Worm (Caenorhabditis elegans) whole organism, mixed stage, embryonic: ENCODE measurements around the gene F58F6.6.

Experiments used
- blmp-1 ChIP-seq: fragments of 150-350 bp; optimal IDR thresholded peaks from 2 replicates; lab custom pipeline; 2014; ENCODE audit warnings: missing biosample characterization, missing genetic modification characterization
- ceh-83 ChIP-seq: fragments of 200-800 bp; sonication (Bioruptor generic); optimal IDR thresholded peaks from 2 replicates; lab custom pipeline; 2018; ENCODE audit warnings: mild to moderate bottlenecking, missing genetic modification characterization, missing compliant biosample characterization
- cnd-1 ChIP-seq: fragments of 200-800 bp; sonication (Bioruptor generic); optimal IDR thresholded peaks from 2 replicates; lab custom pipeline; 2018; ENCODE audit warnings: mild to moderate bottlenecking, missing genetic modification characterization, missing compliant biosample characterization
- elt-1 ChIP-seq: sonication (generic microtip); optimal IDR thresholded peaks from 2 replicates; lab custom pipeline; 2017; ENCODE audit warnings: missing genetic modification characterization, mild to moderate bottlenecking, missing compliant biosample characterization, antibody characterized with exemption, moderate library complexity, borderline replicate concordance; ENCODE audit not compliant: insufficient read depth
- elt-3 ChIP-seq: fragments of 150-350 bp; optimal IDR thresholded peaks from 2 replicates; lab custom pipeline; 2014; ENCODE audit warnings: missing biosample characterization, missing genetic modification characterization
- lsy-2 ChIP-seq: fragments of 150-350 bp; optimal IDR thresholded peaks from 2 replicates; lab custom pipeline; 2014; ENCODE audit warnings: missing biosample characterization, missing genetic modification characterization
- mab-5 ChIP-seq: fragments of 150-350 bp; optimal IDR thresholded peaks from 2 replicates; lab custom pipeline; 2014; ENCODE audit warnings: missing biosample characterization, missing genetic modification characterization
- mep-1 ChIP-seq: fragments of 150-350 bp; optimal IDR thresholded peaks from 2 replicates; lab custom pipeline; 2017; ENCODE audit warnings: missing biosample characterization, missing genetic modification reagents, missing genetic modification characterization, inconsistent platforms
- nhr-237 ChIP-seq: fragments of 150-350 bp; optimal IDR thresholded peaks from 2 replicates; lab custom pipeline; 2014; ENCODE audit warnings: missing biosample characterization, missing genetic modification characterization
- nhr-28 ChIP-seq: fragments of 150-350 bp; optimal IDR thresholded peaks from 2 replicates; lab custom pipeline; 2014; ENCODE audit warnings: missing biosample characterization, missing genetic modification characterization
- nhr-76 ChIP-seq: sonication (generic microtip); optimal IDR thresholded peaks from 2 replicates; lab custom pipeline; 2017; ENCODE audit warnings: missing biosample characterization, missing genetic modification characterization
- snpc-4 ChIP-seq: fragments of 150-350 bp; optimal IDR thresholded peaks from 2 replicates; lab custom pipeline; 2014; ENCODE audit warnings: missing biosample characterization, missing genetic modification characterization
- unc-62 ChIP-seq: fragments of 150-350 bp; optimal IDR thresholded peaks from 2 replicates; lab custom pipeline; 2014; ENCODE audit warnings: missing biosample characterization, missing genetic modification reagents, missing genetic modification characterization
- ztf-11 ChIP-seq: fragments of 150-350 bp; optimal IDR thresholded peaks from 2 replicates; lab custom pipeline; 2014; ENCODE audit warnings: missing biosample characterization, missing genetic modification characterization

ce11 chrIV:1389021-1389420 is 48.1 kb downstream of the F58F6.6 start:
- TF ChIP-seq unc-62 = no peak
- TF ChIP-seq elt-3 (tag; lab: Kevin White, UChicago) = no peak
- no peak for TF ChIP-seq nhr-76
- TF ChIP-seq nhr-28 (tag; lab: Kevin White, UChicago) = no peak
- TF ChIP-seq lsy-2 (tag; lab: Kevin White, UChicago) = no peak
- no peak for TF ChIP-seq ztf-11
- TF ChIP-seq ceh-83 (GFP tag; lab: Kevin White, UChicago) = no peak
- no peak for TF ChIP-seq blmp-1 (tag; lab: Kevin White, UChicago)
- TF ChIP-seq mep-1 (tag; lab: Kevin White, UChicago) = no peak
- TF ChIP-seq nhr-237 (tag; lab: Kevin White, UChicago) = no peak
- no peak for TF ChIP-seq mab-5 (tag; lab: Kevin White, UChicago)
- no peak for TF ChIP-seq cnd-1 (tag; lab: Kevin White, UChicago)
- TF ChIP-seq elt-1 (tag; lab: Kevin White, UChicago) = no peak
- no peak for TF ChIP-seq snpc-4 (tag; lab: Kevin White, UChicago)
